Fruit fly (Drosophila melanogaster): ENCODE measurements around the gene CG1789.
A peak's percentile ranks its signal among the peaks of the same experiment; 100 is the strongest.

The CG1789 gene

DNA sequence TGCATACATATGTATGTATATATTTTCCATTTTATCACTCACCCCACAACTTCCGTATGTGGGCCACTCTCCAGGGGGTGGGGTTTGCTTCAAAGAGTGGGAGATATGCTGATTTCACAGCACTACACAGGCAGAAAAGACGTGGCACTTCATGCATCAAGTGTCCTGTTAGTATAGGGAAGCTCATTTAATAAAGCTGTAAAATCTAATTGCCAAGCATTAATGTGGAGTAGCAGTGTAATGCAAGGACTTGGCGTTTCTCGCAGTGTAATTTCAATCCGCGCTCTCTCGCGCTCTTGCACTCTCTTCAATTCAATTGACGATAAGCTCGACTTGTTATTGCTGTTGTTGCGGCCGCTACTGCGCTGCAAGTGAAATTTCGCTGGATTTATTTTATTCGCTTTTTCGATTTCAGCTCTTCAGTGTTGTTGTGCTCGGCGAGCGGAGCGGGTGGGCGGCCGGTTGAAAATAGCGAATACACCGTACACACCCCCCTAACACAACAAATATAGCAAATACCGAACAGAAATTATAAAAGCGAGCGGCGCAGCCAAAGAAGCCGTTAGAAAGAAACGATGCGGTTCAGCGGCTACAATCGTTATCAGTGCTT is 11.0 kb upstream of the CG1789 start, which contains the start of gene Hexo2 (continued):
- peak; percentile 91 for TF ChIP-seq CG10209 (GFP tag; optimal IDR thresholded peaks at IDR 0.05)
- TF ChIP-seq CG10654 (GFP tag; optimal IDR thresholded peaks at IDR 0.05) = peak; percentile 95
- TF ChIP-seq CG8359 (GFP tag; optimal IDR thresholded peaks at IDR 0.05; ENCODE audit: borderline replicate concordance) = peak; percentile 82
- TF ChIP-seq CG6689 (GFP tag; IDR thresholded peaks at IDR 0.05) = peak; percentile 95
- TF ChIP-seq Dip2 (GFP tag; IDR thresholded peaks at IDR 0.05) = peak; percentile 56
- TF ChIP-seq corto (GFP tag; optimal IDR thresholded peaks at IDR 0.05) = peak; percentile 68
- TF ChIP-seq Deaf1 (tag; optimal IDR thresholded peaks at IDR 0.05) = peak; percentile 51
- TF ChIP-seq CG16815 (GFP tag; optimal IDR thresholded peaks at IDR 0.05) = peak; percentile 85
- TF ChIP-seq Rx (GFP tag; IDR thresholded peaks at IDR 0.05) = peak; percentile 97
- TF ChIP-seq CG9797 (GFP tag; optimal IDR thresholded peaks at IDR 0.05) = peak; percentile 8
- peak; percentile 86 for TF ChIP-seq CG4854 (GFP tag; optimal IDR thresholded peaks at IDR 0.05)
- TF ChIP-seq HmgZ (tag; optimal IDR thresholded peaks at IDR 0.05) = peak; percentile 69
- peak; percentile 63 for TF ChIP-seq slou (GFP tag; optimal IDR thresholded peaks at IDR 0.05)
- peak; percentile 81 for TF ChIP-seq CG3065 (GFP tag; optimal IDR thresholded peaks at IDR 0.05)
- TF ChIP-seq ken (GFP tag; IDR thresholded peaks at IDR 0.05) = peak; percentile 98
- TF ChIP-seq CG6765 (GFP tag; optimal IDR thresholded peaks at IDR 0.05) = peak; percentile 53
- TF ChIP-seq CG15479 (GFP tag; optimal IDR thresholded peaks at IDR 0.05) = no peak
- TF ChIP-seq emc (GFP tag; optimal IDR thresholded peaks at IDR 0.05) = peak; percentile 74
- TF ChIP-seq amos (GFP tag; IDR thresholded peaks at IDR 0.05; ENCODE audit: partially characterized antibody) = no peak
- TF ChIP-seq knrl (GFP tag; IDR thresholded peaks at IDR 0.05; ENCODE audit: partially characterized antibody) = no peak
- TF ChIP-seq lola (GFP tag; optimal IDR thresholded peaks at IDR 0.05) = peak in 1 of 3 experiments; percentile 79
- peak; percentile 82 for TF ChIP-seq CG9817 (tag; optimal IDR thresholded peaks at IDR 0.05)
- peak; percentile 94 for TF ChIP-seq lmd (GFP tag; IDR thresholded peaks at IDR 0.05)
- no peak for TF ChIP-seq ftz-f1 (GFP tag; optimal IDR thresholded peaks at IDR 0.05)
- TF ChIP-seq dan (GFP tag; IDR thresholded peaks at IDR 0.05) = peak; percentile 88
- TF ChIP-seq CG8388 (GFP tag; optimal IDR thresholded peaks at IDR 0.05) = peak; percentile 90
- TF ChIP-seq Scr (GFP tag; IDR thresholded peaks at IDR 0.05; ENCODE audit: partially characterized antibody) = no peak
- TF ChIP-seq her (GFP tag; optimal IDR thresholded peaks at IDR 0.05) = peak; percentile 92
- TF ChIP-seq NfI (GFP tag; optimal IDR thresholded peaks at IDR 0.05) = peak; percentile 91
- TF ChIP-seq CG5245 (GFP tag; optimal IDR thresholded peaks at IDR 0.05) = peak; percentile 97
- TF ChIP-seq H2.0 (GFP tag; IDR thresholded peaks at IDR 0.05) = peak; percentile 96
- TF ChIP-seq CG4404 (GFP tag; IDR thresholded peaks at IDR 0.05) = peak; percentile 83
- TF ChIP-seq sens (GFP tag) = peak; percentile 99
- peak; percentile 92 for TF ChIP-seq seq (GFP tag; IDR thresholded peaks at IDR 0.05)
- TF ChIP-seq Lim3 (GFP tag; IDR thresholded peaks at IDR 0.05) = peak; percentile 83
- TF ChIP-seq TFAM (GFP tag; optimal IDR thresholded peaks at IDR 0.05) = peak; percentile 74
- peak; percentile 65 for TF ChIP-seq sug (tag; optimal IDR thresholded peaks at IDR 0.05)
- TF ChIP-seq Sin3A (optimal IDR thresholded peaks at IDR 0.05) = no peak
- TF ChIP-seq CG6175 (GFP tag; IDR thresholded peaks at IDR 0.05) = peak; percentile 81
- peak; percentile 58 for TF ChIP-seq fd102C (GFP tag; optimal IDR thresholded peaks at IDR 0.05)
- TF ChIP-seq CG12744 (GFP tag; optimal IDR thresholded peaks at IDR 0.05) = peak; percentile 76
- peak; percentile 94 for TF ChIP-seq ap (GFP tag; IDR thresholded peaks at IDR 0.05)
- TF ChIP-seq aop (GFP tag; IDR thresholded peaks at IDR 0.05) = peak; percentile 94
- peak; percentile 93 for TF ChIP-seq lab (GFP tag; optimal IDR thresholded peaks at IDR 0.05)
- TF ChIP-seq Med (GFP tag) = peak; percentile 99
- peak; percentile 65 for TF ChIP-seq Spps (tag; optimal IDR thresholded peaks at IDR 0.05)
- no peak for TF ChIP-seq HLHmδ (GFP tag; optimal IDR thresholded peaks at IDR 0.05)
- TF ChIP-seq CG1792 (GFP tag; optimal IDR thresholded peaks at IDR 0.05) = peak; percentile 92
- TF ChIP-seq CG12219 (GFP tag; optimal IDR thresholded peaks at IDR 0.05) = peak; percentile 92
- TF ChIP-seq esg (GFP tag; conservative IDR thresholded peaks at IDR 0.05) = peak; percentile 90

Data from whole organism, embryonic.